Worm (Caenorhabditis elegans): ENCODE data around the gene F55B11.3.

DNA sequence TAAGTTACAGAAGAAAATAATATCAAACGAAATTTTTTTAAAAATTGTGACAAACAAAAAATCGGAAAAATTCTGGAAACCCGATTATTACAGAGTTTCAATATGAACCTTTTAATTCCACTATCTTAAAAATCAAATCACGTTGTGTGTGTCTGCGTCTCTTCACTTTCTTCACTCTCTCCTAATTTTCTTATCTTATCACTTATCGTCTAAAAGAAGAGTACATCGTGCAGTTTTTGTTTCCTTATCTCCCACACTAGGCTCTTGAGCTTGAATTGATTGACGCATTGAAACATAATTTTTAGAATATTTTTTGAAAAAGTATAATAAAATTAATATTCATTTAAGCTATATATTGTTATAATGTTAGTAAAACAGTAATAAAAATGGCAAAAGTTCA is 10.3 kb upstream of the F55B11.3 start:
- TF ChIP-seq aly-2 (tag; optimal IDR thresholded peaks at IDR 0.05): no peak
- TF ChIP-seq nhr-11 (tag; optimal IDR thresholded peaks at IDR 0.05): no peak
- no peak for TF ChIP-seq snpc-4 (tag; optimal IDR thresholded peaks at IDR 0.05)
- no peak for TF ChIP-seq C34F6.9 (tag; optimal IDR thresholded peaks at IDR 0.05)
- no peak for TF ChIP-seq ama-1 (optimal IDR thresholded peaks at IDR 0.05)
- no peak for TF ChIP-seq lin-39 (tag; optimal IDR thresholded peaks at IDR 0.05)
